Worm (Caenorhabditis elegans) whole organism, L2 larva: ENCODE results near the gene ceh-22.

Experiments used
- R02D3.7 ChIP-seq: fragments of 150-350 bp; optimal IDR thresholded peaks from 2 replicates; lab custom pipeline; 2014; ENCODE audit warnings: missing biosample characterization, missing genetic modification characterization
- ZK546.5 ChIP-seq: sonication (generic microtip); optimal IDR thresholded peaks from 2 replicates; lab custom pipeline; 2017; ENCODE audit warnings: missing biosample characterization, missing genetic modification characterization
- alr-1 ChIP-seq: fragments of 150-350 bp; optimal IDR thresholded peaks from 2 replicates; lab custom pipeline; 2014; ENCODE audit warnings: missing biosample characterization, missing genetic modification characterization
- aly-2 ChIP-seq: fragments of 150-350 bp; optimal IDR thresholded peaks from 2 replicates; lab custom pipeline; 2014; ENCODE audit warnings: missing biosample characterization, missing genetic modification characterization
- ama-1 ChIP-seq: fragments of 150-350 bp; optimal IDR thresholded peaks from 2 replicates; lab custom pipeline; 2018; ENCODE audit warnings: inconsistent platforms
- egl-27 ChIP-seq: sonication (generic microtip); optimal IDR thresholded peaks from 3 replicates; lab custom pipeline; 2017; ENCODE audit warnings: missing biosample characterization, missing genetic modification reagents, missing genetic modification characterization
- elt-1 ChIP-seq: fragments of 150-350 bp; optimal IDR thresholded peaks from 2 replicates; lab custom pipeline; 2014; ENCODE audit warnings: missing biosample characterization, missing genetic modification characterization
- elt-3 ChIP-seq: sonication (generic microtip); optimal IDR thresholded peaks from 2 replicates; lab custom pipeline; 2017; ENCODE audit warnings: missing biosample characterization, missing genetic modification characterization
- lsy-2 ChIP-seq, 2 experiments: fragments of 150-350 bp in 1 of 2; sonication (generic microtip) in 1 of 2; optimal IDR thresholded peaks; 2 replicates each; lab custom pipeline; 2014 to 2017; ENCODE audit warnings: missing biosample characterization in 2 of 2, missing genetic modification characterization in 2 of 2
- nhr-12 ChIP-seq: fragments of 150-350 bp; optimal IDR thresholded peaks from 2 replicates; lab custom pipeline; 2014; ENCODE audit warnings: missing biosample characterization, missing genetic modification characterization
- sma-9 ChIP-seq, 2 experiments: fragments of 150-350 bp in 1 of 2; sonication (generic microtip) in 1 of 2; optimal IDR thresholded peaks; 2 replicates each; lab custom pipeline; 2014 to 2016; ENCODE audit warnings: missing genetic modification characterization in 2 of 2, mild to moderate bottlenecking in 1 of 2, missing biosample characterization in 1 of 2, missing compliant biosample characterization in 1 of 2, missing genetic modification reagents in 1 of 2, moderate library complexity in 1 of 2
- snpc-4 ChIP-seq: fragments of 150-350 bp; optimal IDR thresholded peaks from 2 replicates; lab custom pipeline; 2014; ENCODE audit warnings: missing biosample characterization, missing genetic modification characterization
- unc-39 ChIP-seq: fragments of 150-350 bp; optimal IDR thresholded peaks from 2 replicates; lab custom pipeline; 2014; ENCODE audit warnings: missing biosample characterization, missing genetic modification characterization

- TF ChIP-seq ZK546.5 (no peak), unc-39 (no peak), elt-3 (tag; lab: Kevin White, UChicago) (no peak), aly-2 (tag; lab: Kevin White, UChicago) (no peak), ama-1 (lab: Kevin White, UChicago) (no peak), egl-27 (tag; lab: Kevin White, UChicago) (no peak), alr-1 (tag; lab: Kevin White, UChicago) (no peak), snpc-4 (no peak), nhr-12 (tag; lab: Kevin White, UChicago) (no peak), lsy-2 (tag; optimal IDR thresholded peaks at IDR 0.05; lab: Kevin White, UChicago) (peak in 1 of 2 experiments; percentile 73), elt-1 (tag; lab: Kevin White, UChicago) (no peak), sma-9 (GFP tag; optimal IDR thresholded peaks at IDR 0.05; lab: Kevin White, UChicago) (no peak), sma-9 (tag; optimal IDR thresholded peaks at IDR 0.05; lab: Kevin White, UChicago) (no peak), R02D3.7 (tag; lab: Kevin White, UChicago) (no peak)
Observed at ce11 chrV:10679990-10680602, 8.4 kb downstream of the ceh-22 start.
